Worm (Caenorhabditis elegans) whole organism, L1 larva: ENCODE data around the gene C16D9.8.

Experiments used
- C04F5.9 ChIP-seq: sonication (generic microtip); optimal IDR thresholded peaks from 2 replicates; lab custom pipeline; 2016; ENCODE audit warnings: missing genetic modification characterization, missing compliant biosample characterization
- C34B4.2 ChIP-seq: sonication (generic microtip); optimal IDR thresholded peaks from 2 replicates; lab custom pipeline; 2017; ENCODE audit warnings: mild to moderate bottlenecking, missing genetic modification characterization, missing compliant biosample characterization
- Y116A8C.19 ChIP-seq: sonication (generic microtip); optimal IDR thresholded peaks from 2 replicates; lab custom pipeline; 2016; ENCODE audit warnings: missing compliant biosample characterization, missing genetic modification characterization, borderline replicate concordance
- blmp-1 ChIP-seq: fragments of 150-350 bp; optimal IDR thresholded peaks from 2 replicates; lab custom pipeline; 2014; ENCODE audit warnings: missing biosample characterization, missing genetic modification characterization
- ceh-8 ChIP-seq: fragments of 200-800 bp; sonication (Bioruptor generic); optimal IDR thresholded peaks from 2 replicates; lab custom pipeline; 2018; ENCODE audit warnings: mild to moderate bottlenecking, missing genetic modification characterization, moderate library complexity, missing compliant biosample characterization
- ceh-82 ChIP-seq, 3 experiments: fragments of 150-350 bp in 1 of 3; sonication (generic microtip) in 2 of 3; optimal IDR thresholded peaks; 2 replicates each; lab custom pipeline; 2014 to 2017; ENCODE audit warnings: missing biosample characterization in 3 of 3, missing genetic modification characterization in 3 of 3
- ces-1 ChIP-seq: fragments of 150-350 bp; optimal IDR thresholded peaks from 2 replicates; lab custom pipeline; 2014; ENCODE audit warnings: missing biosample characterization, missing genetic modification reagents, missing genetic modification characterization
- dpl-1 ChIP-seq, 3 experiments: fragments of 150-350 bp in 2 of 3; sonication (generic microtip) in 1 of 3; optimal IDR thresholded peaks; 2 replicates each; lab custom pipeline; 2014 to 2017; ENCODE audit warnings: missing biosample characterization in 3 of 3, missing genetic modification characterization in 3 of 3, missing genetic modification reagents in 3 of 3
- dsc-1 ChIP-seq: sonication (generic microtip); optimal IDR thresholded peaks from 2 replicates; lab custom pipeline; 2016; ENCODE audit warnings: mild to moderate bottlenecking, missing genetic modification characterization, missing compliant biosample characterization
- efl-1 ChIP-seq, 4 experiments: fragments of 150-350 bp; optimal IDR thresholded peaks in 3 of 4; peaks in 1 of 4; 1 replicate in 1 of 4; 2 replicates in 3 of 4; lab custom pipeline; 2014; ENCODE audit warnings: missing biosample characterization in 2 of 4, missing genetic modification characterization in 2 of 4, missing genetic modification reagents in 2 of 4
- egl-13 ChIP-seq: sonication (generic microtip); optimal IDR thresholded peaks from 2 replicates; lab custom pipeline; 2016; ENCODE audit warnings: missing genotype, missing genetic modification reagents, missing genetic modification characterization, missing compliant biosample characterization
- elt-3 ChIP-seq, 6 experiments: fragments of 150-350 bp in 1 of 6; sonication (generic microtip); optimal IDR thresholded peaks; 2 replicates each; lab custom pipeline; 2017 to 2018; ENCODE audit warnings: missing biosample characterization in 6 of 6, missing genetic modification characterization in 6 of 6, inconsistent platforms in 1 of 6
- ets-5 ChIP-seq: fragments of 200-800 bp; sonication (Bioruptor generic); IDR thresholded peaks from 2 replicates; pipeline ENCODE4 v1.3.6; 2022; ENCODE audit warnings: missing genetic modification characterization, missing compliant biosample characterization
- fkh-10 ChIP-seq: sonication (generic microtip); optimal IDR thresholded peaks from 2 replicates; lab custom pipeline; 2017; ENCODE audit warnings: missing biosample characterization, missing genetic modification reagents, missing genetic modification characterization
- fkh-8 ChIP-seq: sonication (generic microtip); optimal IDR thresholded peaks from 2 replicates; lab custom pipeline; 2016; ENCODE audit warnings: mild to moderate bottlenecking, missing genetic modification characterization, missing compliant biosample characterization
- fos-1 ChIP-seq: fragments of 150-350 bp; optimal IDR thresholded peaks from 2 replicates; lab custom pipeline; 2014; ENCODE audit warnings: missing biosample characterization, missing genetic modification characterization
- grh-1 ChIP-seq: fragments of 200-800 bp; sonication (Bioruptor generic); IDR thresholded peaks from 2 replicates; pipeline ENCODE4 v1.3.6; 2022; ENCODE audit warnings: missing genetic modification reagents, missing genetic modification characterization, missing compliant biosample characterization
- hlh-17 ChIP-seq: fragments of 200-800 bp; sonication (Bioruptor generic); optimal IDR thresholded peaks from 2 replicates; lab custom pipeline; 2018; ENCODE audit warnings: missing genetic modification characterization, mild to moderate bottlenecking, missing compliant biosample characterization, moderate library complexity, borderline replicate concordance
- hlh-4 ChIP-seq: sonication (generic microtip); optimal IDR thresholded peaks from 2 replicates; lab custom pipeline; 2016; ENCODE audit warnings: mild to moderate bottlenecking, missing genetic modification characterization, missing compliant biosample characterization
- hpl-2 ChIP-seq: fragments of 150-350 bp; optimal IDR thresholded peaks from 2 replicates; lab custom pipeline; 2014; ENCODE audit warnings: missing biosample characterization, missing genetic modification reagents, missing genetic modification characterization
- isw-1 ChIP-seq: fragments of 200-800 bp; sonication (Bioruptor generic); IDR thresholded peaks from 2 replicates; pipeline ENCODE4 v1.3.6; 2022; ENCODE audit warnings: missing genetic modification characterization, missing compliant biosample characterization
- jun-1 ChIP-seq: fragments of 150-350 bp; optimal IDR thresholded peaks from 2 replicates; lab custom pipeline; 2014; ENCODE audit warnings: missing biosample characterization, missing genetic modification reagents, missing genetic modification characterization
- lin-35 ChIP-seq, 2 experiments: fragments of 150-350 bp; optimal IDR thresholded peaks; 2 replicates each; lab custom pipeline; 2014; ENCODE audit warnings: missing biosample characterization in 2 of 2, missing genetic modification characterization in 2 of 2, missing genetic modification reagents in 2 of 2
- lin-39 ChIP-seq: fragments of 150-350 bp; optimal IDR thresholded peaks from 2 replicates; lab custom pipeline; 2014; ENCODE audit warnings: missing biosample characterization, missing genetic modification reagents, missing genetic modification characterization
- lir-3 ChIP-seq: sonication (generic microtip); optimal IDR thresholded peaks from 2 replicates; lab custom pipeline; 2016; ENCODE audit warnings: mild to moderate bottlenecking, missing genetic modification characterization, moderate library complexity, missing compliant biosample characterization; ENCODE audit not compliant: poor library complexity
- lsy-2 ChIP-seq, 2 experiments: fragments of 150-350 bp; optimal IDR thresholded peaks; 2 replicates each; lab custom pipeline; 2014; ENCODE audit warnings: missing biosample characterization in 2 of 2, missing genetic modification characterization in 2 of 2
- mdl-1 ChIP-seq, 2 experiments: fragments of 150-350 bp; optimal IDR thresholded peaks; 2 replicates each; lab custom pipeline; 2014 to 2017; ENCODE audit warnings: missing biosample characterization in 2 of 2, missing genetic modification characterization in 2 of 2, inconsistent platforms in 1 of 2
- mep-1 ChIP-seq: fragments of 150-350 bp; optimal IDR thresholded peaks from 2 replicates; lab custom pipeline; 2014; ENCODE audit warnings: missing biosample characterization, missing genetic modification characterization
- nhr-19 ChIP-seq: fragments of 200-800 bp; sonication (Bioruptor generic); conservative IDR thresholded peaks from 2 replicates; pipeline ENCODE4 v1.3.6; 2022; ENCODE audit warnings: missing genetic modification characterization, missing compliant biosample characterization
- nhr-20 ChIP-seq: sonication (generic microtip); optimal IDR thresholded peaks from 2 replicates; lab custom pipeline; 2016; ENCODE audit warnings: mild to moderate bottlenecking, missing genetic modification characterization, missing compliant biosample characterization
- nhr-28 ChIP-seq: fragments of 150-350 bp; optimal IDR thresholded peaks from 2 replicates; lab custom pipeline; 2014; ENCODE audit warnings: missing biosample characterization, missing genetic modification characterization
- nhr-47 ChIP-seq: sonication (generic microtip); optimal IDR thresholded peaks from 2 replicates; lab custom pipeline; 2016; ENCODE audit warnings: mild to moderate bottlenecking, missing genetic modification characterization, moderate library complexity, missing compliant biosample characterization
- nhr-84 ChIP-seq: sonication (generic microtip); optimal IDR thresholded peaks from 2 replicates; lab custom pipeline; 2017; ENCODE audit warnings: missing biosample characterization, missing genetic modification characterization
- nhr-90 ChIP-seq: sonication (generic microtip); optimal IDR thresholded peaks from 2 replicates; lab custom pipeline; 2016; ENCODE audit warnings: mild to moderate bottlenecking, missing genetic modification characterization, missing compliant biosample characterization; ENCODE audit not compliant: poor library complexity
- pag-3 ChIP-seq: sonication (generic microtip); optimal IDR thresholded peaks from 2 replicates; lab custom pipeline; 2017; ENCODE audit warnings: missing genetic modification characterization, mild to moderate bottlenecking, missing compliant biosample characterization, antibody characterized with exemption, borderline replicate concordance; ENCODE audit not compliant: insufficient read depth
- pax-3 ChIP-seq: fragments of 200-800 bp; sonication (Bioruptor generic); optimal IDR thresholded peaks from 2 replicates; lab custom pipeline; 2018; ENCODE audit warnings: mild to moderate bottlenecking, missing genetic modification characterization, moderate library complexity, missing compliant biosample characterization
- pqm-1 ChIP-seq: sonication (generic microtip); optimal IDR thresholded peaks from 3 replicates; lab custom pipeline; 2017; ENCODE audit warnings: missing biosample characterization, missing genetic modification characterization
- rnt-1 ChIP-seq: sonication (generic microtip); optimal IDR thresholded peaks from 2 replicates; lab custom pipeline; 2016; ENCODE audit warnings: mild to moderate bottlenecking, missing genetic modification characterization, moderate library complexity, missing compliant biosample characterization
- sup-37 ChIP-seq: fragments of 200-800 bp; sonication (Bioruptor generic); optimal IDR thresholded peaks from 2 replicates; lab custom pipeline; 2018; ENCODE audit warnings: mild to moderate bottlenecking, missing genetic modification characterization, missing compliant biosample characterization
- swsn-7 ChIP-seq: sonication (generic microtip); optimal IDR thresholded peaks from 2 replicates; lab custom pipeline; 2016; ENCODE audit warnings: missing genetic modification characterization, missing compliant biosample characterization
- tbx-2 ChIP-seq: sonication (generic microtip); optimal IDR thresholded peaks from 2 replicates; lab custom pipeline; 2016; ENCODE audit warnings: missing genetic modification characterization, missing compliant biosample characterization
- unc-130 ChIP-seq: fragments of 150-350 bp; optimal IDR thresholded peaks from 2 replicates; lab custom pipeline; 2017; ENCODE audit warnings: missing biosample characterization, missing genetic modification characterization, inconsistent platforms
- unc-30 ChIP-seq: sonication (generic microtip); optimal IDR thresholded peaks from 2 replicates; lab custom pipeline; 2017; ENCODE audit warnings: missing biosample characterization, missing genetic modification characterization
- vab-15 ChIP-seq: sonication (generic microtip); optimal IDR thresholded peaks from 2 replicates; lab custom pipeline; 2017; ENCODE audit warnings: missing genotype, mild to moderate bottlenecking, missing genetic modification characterization, missing compliant biosample characterization
- xbp-1 ChIP-seq: sonication (generic microtip); optimal IDR thresholded peaks from 2 replicates; lab custom pipeline; 2016; ENCODE audit warnings: missing genetic modification characterization, missing compliant biosample characterization
- zag-1 ChIP-seq: fragments of 150-350 bp; optimal IDR thresholded peaks from 2 replicates; lab custom pipeline; 2014; ENCODE audit warnings: missing biosample characterization, missing genetic modification characterization
- zip-4 ChIP-seq: fragments of 200-800 bp; sonication (Bioruptor generic); optimal IDR thresholded peaks from 2 replicates; lab custom pipeline; 2018; ENCODE audit warnings: mild to moderate bottlenecking, missing genetic modification characterization, moderate library complexity, missing compliant biosample characterization
- ztf-11 ChIP-seq, 2 experiments: sonication (generic microtip); optimal IDR thresholded peaks; 2 replicates each; lab custom pipeline; 2016 to 2017; ENCODE audit warnings: missing genetic modification characterization in 2 of 2, missing biosample characterization in 1 of 2, missing compliant biosample characterization in 1 of 2
- ztf-4 ChIP-seq: fragments of 150-350 bp; optimal IDR thresholded peaks from 2 replicates; lab custom pipeline; 2014; ENCODE audit warnings: missing biosample characterization, missing genetic modification characterization

The C16D9.8 gene

DNA sequence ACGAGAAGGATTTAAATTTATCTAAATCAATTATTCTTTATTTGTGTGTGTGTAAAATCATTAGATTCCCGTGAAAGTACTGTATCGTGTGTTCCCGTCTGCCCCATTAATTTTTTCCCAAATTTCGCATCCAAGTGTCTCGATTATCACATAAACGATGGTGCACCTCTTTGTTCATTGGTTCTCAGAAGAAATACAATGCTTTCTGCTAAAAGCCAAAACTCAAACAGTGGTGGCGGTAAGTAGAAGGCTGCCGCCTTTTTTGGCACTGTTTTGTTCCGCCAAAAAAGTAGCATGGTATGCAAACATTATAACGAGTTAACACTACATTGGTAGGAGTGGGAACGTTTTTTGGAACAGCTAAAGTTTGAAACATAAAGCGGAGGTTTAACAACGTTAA lies 39.9 kb downstream of the C16D9.8 start:
- no peak for TF ChIP-seq efl-1 (optimal IDR thresholded peaks at IDR 0.05; lab: Kevin White, UChicago)
- TF ChIP-seq efl-1 (GFP tag; optimal IDR thresholded peaks at IDR 0.05 in 1 of 2; lab: Kevin White, UChicago), result no peak
- TF ChIP-seq isw-1 (GFP tag; lab: Robert Waterston, UW), result no peak
- TF ChIP-seq blmp-1 (tag; lab: Kevin White, UChicago), result no peak
- no peak for TF ChIP-seq C34B4.2 (tag; lab: Kevin White, UChicago)
- TF ChIP-seq ceh-82 (tag; optimal IDR thresholded peaks at IDR 0.05; lab: Kevin White, UChicago), result no peak
- TF ChIP-seq lin-39, result no peak
- TF ChIP-seq egl-13 (tag; lab: Kevin White, UChicago), result no peak
- no peak for TF ChIP-seq ztf-4 (tag; lab: Kevin White, UChicago)
- TF ChIP-seq C04F5.9 (tag; lab: Kevin White, UChicago), result no peak
- TF ChIP-seq hlh-4 (tag; lab: Kevin White, UChicago), result no peak
- no peak for TF ChIP-seq mep-1 (tag; lab: Kevin White, UChicago)
- TF ChIP-seq vab-15 (tag; lab: Kevin White, UChicago), result no peak
- no peak for TF ChIP-seq dsc-1
- no peak for TF ChIP-seq dpl-1 (GFP tag; optimal IDR thresholded peaks at IDR 0.05; lab: Kevin White, UChicago)
- no peak for TF ChIP-seq fkh-10 (GFP tag; lab: Kevin White, UChicago)

DNA sequence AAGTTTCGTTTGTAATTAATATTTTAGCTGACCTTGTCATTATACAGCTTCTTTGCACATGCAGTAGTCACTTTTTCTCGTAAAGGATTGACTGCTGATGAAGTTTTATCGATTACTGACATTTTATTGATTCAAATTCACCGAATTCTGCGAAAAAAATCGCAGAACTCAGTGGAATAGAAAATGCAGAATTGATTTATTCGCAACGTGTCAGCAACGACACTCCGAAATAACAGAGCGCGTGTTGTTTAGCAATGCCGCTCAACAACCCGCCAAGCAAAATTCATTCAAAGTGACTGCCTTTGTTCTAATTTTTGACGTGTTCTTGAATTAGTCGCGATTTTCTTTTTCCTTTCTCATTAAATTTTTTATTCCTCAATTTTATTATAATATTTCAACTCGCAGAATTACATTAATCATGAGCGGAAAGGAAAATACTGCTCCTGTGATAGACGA lies 42.3 kb downstream of the C16D9.8 start, which contains the start of the genes cogc-6 and air-1:
TSS of gene cogc-6 (minus strand) at position 234 of the 456 bp plus-strand sequence.
TSS of gene air-1 (plus strand) at position 406 of the 456 bp plus-strand sequence.
- no peak for TF ChIP-seq Y116A8C.19 (tag; lab: Kevin White, UChicago)
- no peak for TF ChIP-seq nhr-20
- no peak for TF ChIP-seq C34B4.2 (tag; lab: Kevin White, UChicago)
- TF ChIP-seq elt-3 (tag; optimal IDR thresholded peaks at IDR 0.05; lab: Kevin White, UChicago), result no peak
- TF ChIP-seq nhr-28, result no peak
- no peak for TF ChIP-seq ceh-82 (tag; optimal IDR thresholded peaks at IDR 0.05; lab: Kevin White, UChicago)
- no peak for TF ChIP-seq dsc-1
- peak; percentile 57 to 87 for TF ChIP-seq lin-35 (GFP tag; optimal IDR thresholded peaks at IDR 0.05; lab: Kevin White, UChicago)
- no peak for TF ChIP-seq nhr-19
- TF ChIP-seq unc-130 (tag; lab: Kevin White, UChicago), result no peak
- no peak for TF ChIP-seq C04F5.9 (tag; lab: Kevin White, UChicago)
- no peak for TF ChIP-seq xbp-1 (tag; lab: Kevin White, UChicago)
- no peak for TF ChIP-seq ces-1 (GFP tag; lab: Kevin White, UChicago)
- TF ChIP-seq zag-1 (tag; lab: Kevin White, UChicago), result no peak
- TF ChIP-seq tbx-2 (tag; lab: Kevin White, UChicago), result no peak
- TF ChIP-seq pax-3 (tag; lab: Kevin White, UChicago), result no peak
- TF ChIP-seq lsy-2 (tag; optimal IDR thresholded peaks at IDR 0.05; lab: Kevin White, UChicago), result peak in 1 of 2 experiments; percentile 52
- no peak for TF ChIP-seq ceh-8 (GFP tag; lab: Kevin White, UChicago)
- TF ChIP-seq grh-1, result no peak
- TF ChIP-seq pqm-1, result no peak
- TF ChIP-seq dpl-1 (GFP tag; optimal IDR thresholded peaks at IDR 0.05; lab: Kevin White, UChicago), result peak; percentile 52 to 83 (median 77)
- TF ChIP-seq rnt-1 (tag; lab: Kevin White, UChicago), result peak; percentile 18
- no peak for TF ChIP-seq nhr-90 (tag; lab: Kevin White, UChicago)
- no peak for TF ChIP-seq hlh-17 (GFP tag; lab: Kevin White, UChicago)
- no peak for TF ChIP-seq zip-4 (GFP tag; lab: Kevin White, UChicago)
- peak; percentile 15 for TF ChIP-seq swsn-7 (tag; lab: Kevin White, UChicago)
- TF ChIP-seq ztf-11 (tag; optimal IDR thresholded peaks at IDR 0.05; lab: Kevin White, UChicago), result no peak
- TF ChIP-seq hpl-2, result no peak
- TF ChIP-seq jun-1 (tag; lab: Kevin White, UChicago), result no peak
- TF ChIP-seq ets-5 (GFP tag; lab: Robert Waterston, UW), result no peak
- TF ChIP-seq lir-3 (tag; lab: Kevin White, UChicago), result no peak
- no peak for TF ChIP-seq fos-1 (tag; lab: Kevin White, UChicago)
- TF ChIP-seq unc-30 (tag; lab: Kevin White, UChicago), result no peak
- TF ChIP-seq nhr-84 (tag; lab: Kevin White, UChicago), result no peak
- no peak for TF ChIP-seq pag-3 (tag; lab: Kevin White, UChicago)
- TF ChIP-seq lin-39, result no peak
- no peak for TF ChIP-seq sup-37 (GFP tag; lab: Kevin White, UChicago)
- no peak for TF ChIP-seq mep-1 (tag; lab: Kevin White, UChicago)
- TF ChIP-seq mdl-1 (tag; optimal IDR thresholded peaks at IDR 0.05; lab: Kevin White, UChicago), result no peak
- peak; percentile 42 for TF ChIP-seq nhr-47 (tag; lab: Kevin White, UChicago)
- no peak for TF ChIP-seq fkh-8 (tag; lab: Kevin White, UChicago)
